Worm (Caenorhabditis elegans) whole organism, L4/young adult: Measurements from ENCODE around the gene idpp-1.

Experiments used
- W03F9.2 ChIP-seq: fragments of 150-350 bp; optimal IDR thresholded peaks from 2 replicates; lab custom pipeline; 2014; ENCODE audit warnings: missing biosample characterization, missing genetic modification characterization
- dao-5 ChIP-seq: sonication (generic microtip); optimal IDR thresholded peaks from 2 replicates; lab custom pipeline; 2016; ENCODE audit warnings: missing genotype, missing genetic modification characterization, moderate library complexity, missing compliant biosample characterization
- him-1 ChIP-seq: sonication (generic microtip); optimal IDR thresholded peaks from 2 replicates; lab custom pipeline; 2016; ENCODE audit warnings: missing genotype, missing genetic modification reagents, missing genetic modification characterization, missing compliant biosample characterization

The idpp-1 gene

ce11 chrIII:761476-761875 is 21.0 kb downstream of the idpp-1 start, which contains the start of gene nlp-52:
Gene nlp-52 (plus strand): TSS chrIII:761776.
- no peak for TF ChIP-seq W03F9.2
- TF ChIP-seq dao-5 (tag; lab: Kevin White, UChicago): no peak
- no peak for TF ChIP-seq him-1 (tag; lab: Kevin White, UChicago)

DNA sequence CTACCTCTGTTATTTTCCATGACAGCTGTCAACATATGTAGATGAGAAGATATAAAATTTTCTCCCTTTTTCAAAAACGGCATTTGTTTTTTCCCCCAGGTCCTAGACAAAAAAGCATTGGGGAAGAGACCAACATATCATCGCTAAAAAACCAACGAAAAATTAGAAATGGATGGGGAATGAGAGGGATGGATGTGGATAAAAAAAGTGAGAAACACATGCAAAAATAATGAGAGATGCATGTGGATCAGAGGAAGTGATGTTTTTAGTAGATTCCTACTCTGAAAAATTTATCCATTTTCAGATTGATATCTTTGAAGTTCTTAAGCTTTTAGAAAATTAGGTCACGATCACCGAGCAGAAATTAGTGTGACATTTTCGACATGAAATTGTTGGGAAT is 22.0 kb downstream of the idpp-1 start:
- TF ChIP-seq him-1 (tag; lab: Kevin White, UChicago): no peak
- no peak for TF ChIP-seq W03F9.2
- no peak for TF ChIP-seq dao-5 (tag; lab: Kevin White, UChicago)

DNA sequence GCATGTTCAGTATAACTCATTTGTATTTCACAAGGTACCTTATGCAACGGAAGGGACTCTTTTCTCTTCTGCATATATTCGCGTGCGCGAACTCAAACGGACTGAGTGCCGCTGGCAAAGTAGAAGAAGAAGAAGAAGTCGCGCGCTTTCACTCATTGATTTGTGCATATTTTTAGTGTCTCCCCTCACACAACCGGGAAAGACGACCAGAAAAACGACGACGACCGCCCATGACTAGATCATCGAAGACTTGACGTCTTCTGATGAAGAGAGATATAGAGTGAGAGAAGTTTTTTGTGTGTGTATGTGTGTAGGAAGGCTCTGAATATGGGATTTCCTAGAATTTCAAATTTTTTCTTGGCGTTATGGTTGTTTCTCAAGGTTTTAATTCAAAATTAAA is 23.9 kb downstream of the idpp-1 start:
- no peak for TF ChIP-seq W03F9.2
- peak; percentile 66 for TF ChIP-seq him-1 (tag; lab: Kevin White, UChicago)

- TF ChIP-seq him-1 (tag; lab: Kevin White, UChicago): no peak
- no peak for TF ChIP-seq dao-5 (tag; lab: Kevin White, UChicago)
- TF ChIP-seq W03F9.2: no peak
Observed at ce11 chrIII:764884-765283, 24.4 kb downstream of the idpp-1 start, which contains the start of gene ptl-1. Gene ptl-1 (plus strand): TSS chrIII:765184.

- TF ChIP-seq him-1 (tag; lab: Kevin White, UChicago): no peak
- no peak for TF ChIP-seq W03F9.2
- no peak for TF ChIP-seq dao-5 (tag; lab: Kevin White, UChicago)
Observed at ce11 chrIII:768528-768927, 28.0 kb downstream of the idpp-1 start.

- TF ChIP-seq W03F9.2 (no peak), dao-5 (tag; lab: Kevin White, UChicago) (no peak), him-1 (tag; lab: Kevin White, UChicago) (no peak)
Observed at ce11 chrIII:770958-771357, 30.5 kb downstream of the idpp-1 start, which contains the start of gene tpst-2. Gene tpst-2 (plus strand): TSS chrIII:771258.

- TF ChIP-seq him-1 (tag; lab: Kevin White, UChicago): no peak
- TF ChIP-seq dao-5 (tag; lab: Kevin White, UChicago): no peak
- no peak for TF ChIP-seq W03F9.2
Observed at ce11 chrIII:772675-773074, 32.2 kb downstream of the idpp-1 start.

DNA sequence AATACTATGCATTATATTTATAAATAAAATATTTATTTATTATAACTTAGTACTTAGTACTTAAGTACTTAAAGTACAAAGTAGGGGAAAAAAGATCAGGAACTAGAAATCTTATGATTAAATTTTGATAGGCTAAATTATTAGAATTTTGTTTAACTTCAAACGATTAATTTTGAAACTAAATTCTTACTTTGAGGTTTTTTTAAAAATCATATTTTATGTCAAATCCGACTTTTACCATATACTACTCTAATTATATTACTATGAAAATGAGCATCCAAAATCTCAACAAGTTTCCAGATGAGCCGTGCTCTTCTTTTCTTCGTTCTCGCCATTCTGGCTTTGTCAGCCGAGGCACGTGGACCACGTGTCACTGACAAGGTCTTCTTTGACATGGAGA is 32.6 kb downstream of the idpp-1 start, which contains the start of gene cyn-6:
Gene cyn-6 (plus strand): TSS at position 301 of the 400 bp plus-strand sequence.
- TF ChIP-seq W03F9.2: no peak
- no peak for TF ChIP-seq dao-5 (tag; lab: Kevin White, UChicago)
- TF ChIP-seq him-1 (tag; lab: Kevin White, UChicago): no peak

DNA sequence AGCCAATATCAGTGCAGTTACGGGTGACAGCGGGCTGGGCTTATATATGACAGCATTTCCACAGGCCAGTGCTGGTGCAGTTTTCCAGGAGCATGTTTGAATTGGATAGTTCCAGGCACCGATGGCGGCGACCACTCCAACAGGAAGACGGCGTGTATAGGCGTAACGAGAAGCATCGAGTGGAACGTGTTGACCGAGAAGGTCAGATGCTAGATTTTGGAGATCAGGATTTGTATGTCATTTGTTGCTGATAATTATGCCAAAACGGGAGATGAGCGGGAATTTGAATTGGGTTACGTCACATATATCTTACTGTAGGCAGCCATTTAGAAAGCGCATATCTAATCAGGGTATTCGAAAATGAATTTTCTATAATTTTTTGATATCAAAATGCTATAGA is 35.0 kb downstream of the idpp-1 start:
- no peak for TF ChIP-seq dao-5 (tag; lab: Kevin White, UChicago)
- TF ChIP-seq W03F9.2: no peak
- no peak for TF ChIP-seq him-1 (tag; lab: Kevin White, UChicago)

DNA sequence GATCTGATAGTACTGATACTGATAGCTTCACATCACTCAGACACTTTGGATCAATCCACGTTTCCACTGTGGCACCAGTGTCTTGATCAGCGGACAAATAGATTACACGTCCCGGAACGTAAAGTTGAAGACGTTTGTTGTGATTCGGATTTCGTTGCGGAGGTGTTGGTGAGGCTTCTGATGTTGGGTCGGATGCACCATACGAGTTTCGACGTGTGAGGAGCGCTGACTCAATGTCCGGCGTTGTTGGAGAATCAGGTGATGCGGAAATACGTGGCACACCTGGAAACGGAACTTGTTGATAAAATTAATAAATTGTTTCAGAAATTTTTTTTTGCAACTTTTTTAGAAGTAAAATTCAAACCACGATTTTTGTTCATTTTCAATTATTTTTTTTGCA is 38.3 kb downstream of the idpp-1 start, which contains the start of gene alh-11:
Gene alh-11 (minus strand): TSS at position 101 of the 400 bp plus-strand sequence.
- TF ChIP-seq dao-5 (tag; lab: Kevin White, UChicago) (no peak), W03F9.2 (no peak), him-1 (tag; lab: Kevin White, UChicago) (no peak)

DNA sequence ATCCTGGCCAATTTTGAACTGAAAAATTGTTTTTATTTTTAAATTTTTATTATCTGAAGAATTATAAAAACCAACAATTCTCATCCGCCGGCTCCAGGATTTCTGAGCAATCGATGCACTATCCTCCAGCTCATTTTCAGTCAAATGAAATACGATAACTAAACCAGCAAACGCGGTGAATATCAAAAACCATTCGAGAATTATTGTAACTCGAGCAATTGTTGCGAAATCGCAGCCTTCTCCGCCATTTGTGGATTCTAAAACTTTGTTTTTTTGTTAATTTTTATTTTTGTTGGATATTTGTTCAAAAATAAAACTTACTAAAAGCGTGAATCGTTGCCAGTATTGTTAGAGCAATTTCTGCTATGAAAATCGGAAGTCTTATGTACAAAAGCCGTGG is 42.0 kb downstream of the idpp-1 start:
- no peak for TF ChIP-seq W03F9.2
- no peak for TF ChIP-seq dao-5 (tag; lab: Kevin White, UChicago)
- TF ChIP-seq him-1 (tag; lab: Kevin White, UChicago): no peak

- TF ChIP-seq him-1 (tag; lab: Kevin White, UChicago) (no peak), W03F9.2 (peak; percentile 82)
Observed at ce11 chrIII:783254-783753, 42.8 kb downstream of the idpp-1 start, which contains the start of the genes dagl-2 and ppm-1.G. Gene dagl-2 (minus strand): TSS chrIII:783305. Gene ppm-1.G (plus strand): TSS chrIII:783703.

DNA sequence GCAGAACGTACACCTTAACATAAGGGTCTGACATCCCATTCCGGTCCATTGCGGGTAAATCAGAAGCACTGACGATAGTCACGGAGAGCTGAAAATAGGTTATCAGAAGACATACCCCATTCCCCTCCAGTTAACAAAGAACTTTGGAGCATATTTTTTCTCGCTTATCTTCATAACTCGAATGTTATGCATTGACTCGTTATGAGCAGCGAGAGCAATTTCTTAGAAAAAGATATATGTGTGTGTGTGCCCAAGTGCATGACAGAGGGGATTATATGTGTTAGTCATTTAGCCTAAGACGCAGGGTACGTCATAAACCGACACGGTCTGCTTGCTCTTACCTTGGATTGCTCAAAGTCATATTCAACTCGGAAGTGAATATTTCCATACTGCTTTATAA is 49.1 kb downstream of the idpp-1 start:
- TF ChIP-seq dao-5 (tag; lab: Kevin White, UChicago): no peak
- no peak for TF ChIP-seq him-1 (tag; lab: Kevin White, UChicago)
- no peak for TF ChIP-seq W03F9.2

ce11 chrIII:790591-790990 is 50.1 kb downstream of the idpp-1 start:
- TF ChIP-seq dao-5 (tag; lab: Kevin White, UChicago) (no peak), W03F9.2 (no peak), him-1 (tag; lab: Kevin White, UChicago) (no peak)
